Worm (Caenorhabditis elegans): ENCODE results near the gene T22B2.2.

Gene T22B2.2

DNA sequence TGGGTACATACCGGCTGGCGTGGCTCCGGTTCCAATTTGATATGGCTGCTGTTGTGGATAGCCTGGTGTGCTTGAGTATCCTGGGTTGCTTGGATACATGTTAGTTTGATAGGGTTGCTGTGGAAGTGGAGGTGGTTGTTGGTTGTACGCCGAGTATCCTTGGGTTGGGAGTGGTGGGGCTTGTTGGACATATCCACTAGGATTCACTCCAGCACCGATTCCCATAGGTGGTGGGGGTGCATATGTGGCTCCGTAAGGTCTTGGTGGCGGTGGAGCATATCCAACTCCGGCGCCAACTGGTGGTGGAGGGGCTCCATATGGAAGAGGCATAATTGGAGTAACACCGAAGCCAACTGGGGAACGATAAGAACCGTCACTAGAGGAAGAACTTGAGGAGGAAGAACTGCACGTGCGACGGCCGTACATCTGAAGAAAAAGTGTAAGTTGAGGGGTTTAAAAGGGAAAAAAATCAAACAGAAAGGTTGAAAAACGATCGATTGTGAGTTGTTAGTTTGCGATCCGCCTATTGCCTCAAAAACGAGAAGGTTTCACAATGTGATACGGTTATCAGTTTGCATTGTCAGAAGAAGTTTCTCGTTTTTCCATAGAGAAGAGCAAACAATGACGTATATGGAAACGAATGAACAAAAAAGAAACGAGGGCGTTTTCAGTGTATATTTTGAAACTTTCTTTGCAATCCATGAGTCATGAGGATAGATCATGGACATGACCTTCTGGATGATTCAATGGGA lies 48.2 kb downstream of the T22B2.2 start, which contains the start of gene C16B8.3 (continued):
- TF ChIP-seq nhr-10 (tag; optimal IDR thresholded peaks at IDR 0.05), result no peak
- TF ChIP-seq jun-1 (tag; optimal IDR thresholded peaks at IDR 0.05), result no peak
- no peak for TF ChIP-seq spr-1 (tag; optimal IDR thresholded peaks at IDR 0.05)
- TF ChIP-seq unc-130 (GFP tag; optimal IDR thresholded peaks at IDR 0.05), result no peak
- no peak for TF ChIP-seq attf-4 (tag; optimal IDR thresholded peaks at IDR 0.05)
- no peak for TF ChIP-seq D1046.2 (GFP tag; IDR thresholded peaks at IDR 0.05)
- TF ChIP-seq F49E8.2 (tag; optimal IDR thresholded peaks at IDR 0.05; ENCODE audit: borderline replicate concordance), result no peak
- TF ChIP-seq mes-2 (tag; optimal IDR thresholded peaks at IDR 0.05; ENCODE audit: poor library complexity, severe bottlenecking), result no peak
- TF ChIP-seq nhr-77 (tag; optimal IDR thresholded peaks at IDR 0.05), result peak; percentile 49
- TF ChIP-seq mep-1 (tag; optimal IDR thresholded peaks at IDR 0.05), result peak; percentile 39
- no peak for TF ChIP-seq madf-9 (GFP tag; conservative IDR thresholded peaks at IDR 0.05)
- no peak for TF ChIP-seq daf-16 (GFP tag; optimal IDR thresholded peaks at IDR 0.05)
- peak; percentile 66 for TF ChIP-seq daf-16 (tag; optimal IDR thresholded peaks at IDR 0.05)
- TF ChIP-seq vab-7 (GFP tag; IDR thresholded peaks at IDR 0.05), result no peak
- TF ChIP-seq T20F7.1 (GFP tag; optimal IDR thresholded peaks at IDR 0.05), result peak; percentile 42
- peak; percentile 48 for TF ChIP-seq hlh-30 (tag; optimal IDR thresholded peaks at IDR 0.05; ENCODE audit: insufficient read depth)
- TF ChIP-seq lsy-2 (tag; optimal IDR thresholded peaks at IDR 0.05), result no peak
- TF ChIP-seq dpl-1 (GFP tag; optimal IDR thresholded peaks at IDR 0.05), result no peak
- no peak for TF ChIP-seq daf-8 (GFP tag; IDR thresholded peaks at IDR 0.05)
- 0 out of 4 replicates have a peak, but pooled peaks of 1 of the 2 experiments have one; percentile 50 for TF ChIP-seq madf-5 (GFP tag; IDR thresholded peaks at IDR 0.05)
- TF ChIP-seq ZK546.5 (tag; optimal IDR thresholded peaks at IDR 0.05), result no peak
- TF ChIP-seq snpc-4 (tag; optimal IDR thresholded peaks at IDR 0.05), result no peak
- no peak for TF ChIP-seq mxl-2 (GFP tag; conservative IDR thresholded peaks at IDR 0.05)
- TF ChIP-seq nhr-42 (GFP tag; IDR thresholded peaks at IDR 0.05), result no peak
- TF ChIP-seq lir-3 (tag; optimal IDR thresholded peaks at IDR 0.05), result no peak
- no peak for TF ChIP-seq egl-27 (tag; optimal IDR thresholded peaks at IDR 0.05)
- TF ChIP-seq tra-1 (GFP tag; IDR thresholded peaks at IDR 0.05), result no peak
- TF ChIP-seq zip-2 (tag; optimal IDR thresholded peaks at IDR 0.05), result no peak
- no peak for TF ChIP-seq aly-2 (tag; optimal IDR thresholded peaks at IDR 0.05)
- no peak for TF ChIP-seq nhr-111 (GFP tag; optimal IDR thresholded peaks at IDR 0.05)
- no peak for TF ChIP-seq snpc-1.2 (GFP tag; IDR thresholded peaks at IDR 0.05)
- peak; percentile 66 for TF ChIP-seq nhr-28 (tag; optimal IDR thresholded peaks at IDR 0.05)
- TF ChIP-seq nhr-102 (tag; optimal IDR thresholded peaks at IDR 0.05), result no peak
- no peak for TF ChIP-seq ceh-32 (tag; optimal IDR thresholded peaks at IDR 0.05; ENCODE audit: poor library complexity)
- no peak for TF ChIP-seq ceh-82 (tag; optimal IDR thresholded peaks at IDR 0.05)
- TF ChIP-seq R02D3.7 (tag; optimal IDR thresholded peaks at IDR 0.05), result no peak
- TF ChIP-seq sdz-12 (GFP tag; optimal IDR thresholded peaks at IDR 0.05), result no peak
- no peak for TF ChIP-seq pha-4 (GFP tag; IDR thresholded peaks at IDR 0.05)
- no peak for TF ChIP-seq pha-4 (tag; optimal IDR thresholded peaks at IDR 0.05)
- peak; percentile 65 for TF ChIP-seq dmd-6 (GFP tag; IDR thresholded peaks at IDR 0.05)
- no peak for TF ChIP-seq ceh-28 (tag; optimal IDR thresholded peaks at IDR 0.05)
- TF ChIP-seq hmg-1.1 (GFP tag; IDR thresholded peaks at IDR 0.05), result no peak
- no peak for TF ChIP-seq F26F4.8 (GFP tag; conservative IDR thresholded peaks at IDR 0.05)
- no peak for TF ChIP-seq nhr-25 (tag; optimal IDR thresholded peaks at IDR 0.05; ENCODE audit: borderline replicate concordance, insufficient read depth)
- TF ChIP-seq zip-11 (GFP tag; IDR thresholded peaks at IDR 0.05), result no peak
- TF ChIP-seq set-16 (GFP tag; IDR thresholded peaks at IDR 0.05), result peak; percentile 36
- no peak for TF ChIP-seq F10B5.3 (tag; optimal IDR thresholded peaks at IDR 0.05)
- no peak for TF ChIP-seq zag-1 (tag; optimal IDR thresholded peaks at IDR 0.05)
- peak; percentile 57 for TF ChIP-seq pqm-1 (tag; optimal IDR thresholded peaks at IDR 0.05)
- no peak for TF ChIP-seq unc-62 (GFP tag; optimal IDR thresholded peaks at IDR 0.05 in 1 of 2)
- TF ChIP-seq unc-62 (tag; optimal IDR thresholded peaks at IDR 0.05), result no peak

All from whole organism, L4 larva.